Worm (Caenorhabditis elegans) whole organism, mixed stage, embryonic: Measurements from ENCODE around the gene T24A6.7.
"Not testable (repeated sequence)": the region's sequence is repeated elsewhere in the genome, so short reads cannot be mapped to it uniquely, and the experiment has no call there.

ENCODE experiments used
- ceh-83 ChIP-seq: fragments of 200-800 bp; sonication (Bioruptor generic); optimal IDR thresholded peaks from 2 replicates; lab custom pipeline; 2018; ENCODE audit warnings: mild to moderate bottlenecking, missing genetic modification characterization, missing compliant biosample characterization
- elt-1 ChIP-seq: sonication (generic microtip); optimal IDR thresholded peaks from 2 replicates; lab custom pipeline; 2017; ENCODE audit warnings: missing genetic modification characterization, mild to moderate bottlenecking, missing compliant biosample characterization, antibody characterized with exemption, moderate library complexity, borderline replicate concordance; ENCODE audit not compliant: insufficient read depth
- lin-32 ChIP-seq: fragments of 200-800 bp; sonication (Bioruptor generic); optimal IDR thresholded peaks from 2 replicates; lab custom pipeline; 2018; ENCODE audit warnings: mild to moderate bottlenecking, missing genetic modification characterization, missing compliant biosample characterization
- mab-5 ChIP-seq: fragments of 150-350 bp; optimal IDR thresholded peaks from 2 replicates; lab custom pipeline; 2014; ENCODE audit warnings: missing biosample characterization, missing genetic modification characterization
- mep-1 ChIP-seq: fragments of 150-350 bp; optimal IDR thresholded peaks from 2 replicates; lab custom pipeline; 2017; ENCODE audit warnings: missing biosample characterization, missing genetic modification reagents, missing genetic modification characterization, inconsistent platforms
- mls-2 ChIP-seq: sonication (generic microtip); optimal IDR thresholded peaks from 2 replicates; lab custom pipeline; 2016; ENCODE audit warnings: mild to moderate bottlenecking, missing genetic modification characterization, moderate library complexity, missing compliant biosample characterization
- nhr-237 ChIP-seq: fragments of 150-350 bp; optimal IDR thresholded peaks from 2 replicates; lab custom pipeline; 2014; ENCODE audit warnings: missing biosample characterization, missing genetic modification characterization
- nhr-28 ChIP-seq: fragments of 150-350 bp; optimal IDR thresholded peaks from 2 replicates; lab custom pipeline; 2014; ENCODE audit warnings: missing biosample characterization, missing genetic modification characterization
- nhr-76 ChIP-seq: sonication (generic microtip); optimal IDR thresholded peaks from 2 replicates; lab custom pipeline; 2017; ENCODE audit warnings: missing biosample characterization, missing genetic modification characterization
- pha-4 ChIP-seq: fragments of 150-350 bp; optimal IDR thresholded peaks from 2 replicates; lab custom pipeline; 2018; ENCODE audit warnings: missing biosample characterization, missing genetic modification reagents, missing genetic modification characterization
- snpc-4 ChIP-seq: fragments of 150-350 bp; optimal IDR thresholded peaks from 2 replicates; lab custom pipeline; 2014; ENCODE audit warnings: missing biosample characterization, missing genetic modification characterization
- unc-39 ChIP-seq: fragments of 150-350 bp; optimal IDR thresholded peaks from 2 replicates; lab custom pipeline; 2014; ENCODE audit warnings: missing biosample characterization, missing genetic modification characterization
- unc-62 ChIP-seq: fragments of 150-350 bp; optimal IDR thresholded peaks from 2 replicates; lab custom pipeline; 2014; ENCODE audit warnings: missing biosample characterization, missing genetic modification reagents, missing genetic modification characterization
- ztf-11 ChIP-seq: fragments of 150-350 bp; optimal IDR thresholded peaks from 2 replicates; lab custom pipeline; 2014; ENCODE audit warnings: missing biosample characterization, missing genetic modification characterization

DNA sequence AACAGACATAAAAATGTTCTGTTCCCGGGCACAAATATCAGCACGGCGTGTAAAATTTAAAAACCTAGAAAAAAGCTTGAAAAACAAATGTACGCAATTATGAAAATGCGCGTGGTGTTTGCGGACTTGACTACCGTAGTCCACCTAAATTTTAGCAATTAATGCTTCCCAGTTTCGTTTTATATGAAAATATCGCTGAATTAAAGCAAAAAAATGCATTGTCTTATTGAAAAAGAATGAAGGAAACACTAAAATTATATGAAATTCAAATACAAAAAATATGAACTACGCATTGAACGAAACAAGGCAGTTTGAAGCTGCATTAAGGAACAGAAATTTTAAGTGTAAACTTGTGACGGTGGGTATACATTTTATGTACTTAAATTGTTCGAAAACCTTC lies 18.8 kb upstream of the T24A6.7 start, which contains the start of gene ugt-64:
- TF ChIP-seq mls-2 (tag; lab: Kevin White, UChicago); elt-1 (tag; lab: Kevin White, UChicago); mep-1 (tag; lab: Kevin White, UChicago); nhr-76; nhr-28 (tag; lab: Kevin White, UChicago); ceh-83 (GFP tag; lab: Kevin White, UChicago); lin-32 (GFP tag; lab: Kevin White, UChicago); mab-5 (tag; lab: Kevin White, UChicago); unc-62; ztf-11 (tag; lab: Kevin White, UChicago); nhr-237 (tag; lab: Kevin White, UChicago); snpc-4 (tag; lab: Kevin White, UChicago); unc-39 (tag; lab: Kevin White, UChicago); pha-4: not testable (repeated sequence)
